Worm (Caenorhabditis elegans): ENCODE measurements around the gene pgam-5.

The pgam-5 gene

ce11 chrII:7549035-7549434, 49.5 kb downstream of the pgam-5 start, which contains the start of gene tph-1:
TSS of gene tph-1 (plus strand) at chrII:7549335.
- TF ChIP-seq lin-13 (tag; optimal IDR thresholded peaks at IDR 0.05): no peak
- TF ChIP-seq mab-5 (tag; optimal IDR thresholded peaks at IDR 0.05): no peak
- TF ChIP-seq lsy-2 (tag; optimal IDR thresholded peaks at IDR 0.05): no peak
- no peak for TF ChIP-seq unc-39 (tag; optimal IDR thresholded peaks at IDR 0.05)
- no peak for TF ChIP-seq unc-62 (GFP tag; optimal IDR thresholded peaks at IDR 0.05)
- no peak for TF ChIP-seq zip-8 (tag; optimal IDR thresholded peaks at IDR 0.05)
- no peak for TF ChIP-seq ham-2 (GFP tag; optimal IDR thresholded peaks at IDR 0.05)
- TF ChIP-seq cnd-1 (tag; optimal IDR thresholded peaks at IDR 0.05): no peak
- TF ChIP-seq ces-1 (GFP tag; optimal IDR thresholded peaks at IDR 0.05): no peak
- no peak for TF ChIP-seq flh-1 (GFP tag; optimal IDR thresholded peaks at IDR 0.05)
- TF ChIP-seq drap-1 (GFP tag; optimal IDR thresholded peaks at IDR 0.05): no peak

ce11 chrII:7548044-7548443, 50.5 kb downstream of the pgam-5 start, which contains the start of gene fbxa-224:
TSS of gene fbxa-224 (minus strand) at chrII:7548144.
- no peak for TF ChIP-seq ceh-39 (tag; optimal IDR thresholded peaks at IDR 0.05)
